Fruit fly (Drosophila melanogaster) whole organism, embryonic: ENCODE measurements around the gene CG14947.
A peak's percentile ranks its signal among the peaks of the same experiment; 100 is the strongest.

Experiments used
- Adf1 ChIP-seq: fragments of 200-800 bp; sonication (Bioruptor generic); IDR thresholded peaks from 2 replicates; pipeline ENCODE4 v1.3.6; 2022; ENCODE audit warnings: missing biosample characterization, missing genetic modification characterization
- Bdp1 ChIP-seq: fragments of 200-800 bp; sonication (Bioruptor generic); optimal IDR thresholded peaks from 3 replicates; lab custom pipeline; 2016; ENCODE audit warnings: missing biosample characterization, missing genetic modification characterization
- CG10959 ChIP-seq: fragments of 200-800 bp; sonication (Bioruptor generic); IDR thresholded peaks from 2 replicates; pipeline ENCODE4 v1.3.6; 2022; ENCODE audit warnings: missing biosample characterization, missing genetic modification characterization
- CG11398 ChIP-seq: fragments of 200-800 bp; sonication (Bioruptor generic); optimal IDR thresholded peaks from 2 replicates; lab custom pipeline; 2016; ENCODE audit warnings: missing biosample characterization, missing genetic modification characterization
- CG11696 ChIP-seq: fragments of 200-800 bp; sonication (Bioruptor generic); IDR thresholded peaks from 2 replicates; pipeline ENCODE4 v1.3.6; 2022; ENCODE audit warnings: missing biosample characterization, missing genetic modification characterization
- CG11723 ChIP-seq: fragments of 200-800 bp; sonication (Bioruptor generic); optimal IDR thresholded peaks from 2 replicates; lab custom pipeline; 2017; ENCODE audit warnings: missing biosample characterization, mild to moderate bottlenecking, missing genetic modification characterization
- CG12391 ChIP-seq: fragments of 200-800 bp; sonication (Bioruptor generic); optimal IDR thresholded peaks from 3 replicates; lab custom pipeline; 2018; ENCODE audit warnings: missing biosample characterization, mild to moderate bottlenecking, missing genetic modification characterization, moderate library complexity
- CG14441 ChIP-seq: fragments of 200-800 bp; sonication (Bioruptor generic); IDR thresholded peaks from 2 replicates; pipeline ENCODE4 v1.3.6; 2022; ENCODE audit warnings: missing biosample characterization, missing genetic modification characterization
- CG14860 ChIP-seq: fragments of 200-800 bp; sonication (Bioruptor generic); IDR thresholded peaks from 3 replicates; pipeline ENCODE4 v1.3.6; 2022; ENCODE audit warnings: missing biosample characterization, missing genetic modification characterization; ENCODE audit not compliant: partially characterized antibody
- CG1602 ChIP-seq: fragments of 200-800 bp; sonication (Bioruptor generic); optimal IDR thresholded peaks from 3 replicates; lab custom pipeline; 2016; ENCODE audit warnings: missing biosample characterization, missing genetic modification characterization
- CG17912 ChIP-seq: fragments of 200-800 bp; sonication (Bioruptor generic); optimal IDR thresholded peaks from 2 replicates; lab custom pipeline; 2018; ENCODE audit warnings: missing biosample characterization, mild to moderate bottlenecking, missing genetic modification characterization
- CG1792 ChIP-seq: fragments of 200-800 bp; sonication (Bioruptor generic); optimal IDR thresholded peaks from 2 replicates; lab custom pipeline; 2016; ENCODE audit warnings: missing biosample characterization, missing genetic modification characterization
- CG2202 ChIP-seq: fragments of 200-800 bp; sonication (Bioruptor generic); optimal IDR thresholded peaks from 2 replicates; lab custom pipeline; 2018; ENCODE audit warnings: missing biosample characterization, mild to moderate bottlenecking, missing genetic modification characterization
- CG30020 ChIP-seq: fragments of 200-800 bp; optimal IDR thresholded peaks from 2 replicates; lab custom pipeline; 2019; ENCODE audit warnings: missing biosample characterization, mild to moderate bottlenecking, missing genetic modification characterization, moderate library complexity
- CG3281 ChIP-seq: fragments of 200-800 bp; sonication (Bioruptor generic); optimal IDR thresholded peaks from 3 replicates; lab custom pipeline; 2017; ENCODE audit warnings: missing biosample characterization, mild to moderate bottlenecking, missing genetic modification characterization
- CG4360 ChIP-seq: fragments of 200-800 bp; sonication (Bioruptor generic); IDR thresholded peaks from 2 replicates; pipeline ENCODE4 v1.3.6; 2022; ENCODE audit warnings: missing biosample characterization, missing genetic modification characterization
- CG6689 ChIP-seq: fragments of 200-800 bp; sonication (Bioruptor generic); IDR thresholded peaks from 2 replicates; pipeline ENCODE4 v1.3.6; 2022; ENCODE audit warnings: missing biosample characterization, missing genetic modification characterization
- CG7556 ChIP-seq: fragments of 200-800 bp; sonication (Bioruptor generic); optimal IDR thresholded peaks from 2 replicates; lab custom pipeline; 2017; ENCODE audit warnings: missing biosample characterization, mild to moderate bottlenecking, missing genetic modification characterization
- CG7963 ChIP-seq: fragments of 200-800 bp; sonication (Bioruptor generic); IDR thresholded peaks from 3 replicates; pipeline ENCODE4 v1.3.6; 2022; ENCODE audit warnings: missing biosample characterization, missing genetic modification characterization; ENCODE audit not compliant: partially characterized antibody
- Chrac-16 ChIP-seq: fragments of 200-800 bp; sonication (Bioruptor generic); optimal IDR thresholded peaks from 3 replicates; lab custom pipeline; 2016; ENCODE audit warnings: missing biosample characterization, missing genetic modification characterization
- CkIIα-i1 ChIP-seq: fragments of 200-800 bp; sonication (Bioruptor generic); IDR thresholded peaks from 2 replicates; pipeline ENCODE4 v1.3.6; 2022; ENCODE audit warnings: missing biosample characterization, missing genetic modification characterization
- D ChIP-seq, 2 experiments: fragments of 200-800 bp in 1 of 2; fragments of >200 bp in 1 of 2; sonication (Bioruptor generic) in 1 of 2; optimal IDR thresholded peaks; 2 replicates in 1 of 2; 3 replicates in 1 of 2; lab custom pipeline; 2017; ENCODE audit warnings: mild to moderate bottlenecking in 1 of 2, missing biosample characterization in 1 of 2, missing genetic modification characterization in 1 of 2, missing genetic modification reagents in 1 of 2
- Dad ChIP-seq: fragments of 200-800 bp; sonication (Bioruptor generic); optimal IDR thresholded peaks from 3 replicates; lab custom pipeline; 2016; ENCODE audit warnings: missing biosample characterization, missing genetic modification characterization
- Fer3 ChIP-seq: fragments of 200-800 bp; sonication (Bioruptor generic); optimal IDR thresholded peaks from 2 replicates; lab custom pipeline; 2018; ENCODE audit warnings: missing biosample characterization, mild to moderate bottlenecking, missing genetic modification characterization, moderate library complexity
- GATAe ChIP-seq: fragments of 200-800 bp; sonication (Bioruptor generic); conservative IDR thresholded peaks from 2 replicates; pipeline ENCODE4 v1.3.6; 2022; ENCODE audit warnings: missing biosample characterization, missing genetic modification characterization
- Hand ChIP-seq: fragments of 200-800 bp; sonication (Bioruptor generic); optimal IDR thresholded peaks from 2 replicates; lab custom pipeline; 2017; ENCODE audit warnings: mild to moderate bottlenecking, missing biosample characterization, missing genetic modification reagents, missing genetic modification characterization
- Hmx ChIP-seq: fragments of 200-800 bp; sonication (Bioruptor generic); optimal IDR thresholded peaks from 2 replicates; lab custom pipeline; 2016; ENCODE audit warnings: missing biosample characterization, missing genetic modification characterization
- Hr78 ChIP-seq, 2 experiments: fragments of 200-800 bp in 1 of 2; fragments of >200 bp in 1 of 2; sonication (Bioruptor generic) in 1 of 2; optimal IDR thresholded peaks; 2 replicates each; lab custom pipeline; 2017 to 2019; ENCODE audit warnings: missing biosample characterization in 2 of 2, missing genetic modification characterization in 2 of 2, mild to moderate bottlenecking in 1 of 2, moderate library complexity in 1 of 2
- Hsf ChIP-seq: fragments of 200-800 bp; sonication (Bioruptor generic); optimal IDR thresholded peaks from 3 replicates; lab custom pipeline; 2016; ENCODE audit warnings: missing biosample characterization, missing genetic modification characterization
- Mrtf ChIP-seq: fragments of 200-800 bp; sonication (Bioruptor generic); IDR thresholded peaks from 3 replicates; pipeline ENCODE4 v1.3.6; 2022; ENCODE audit warnings: missing biosample characterization, missing genetic modification characterization
- Ssrp ChIP-seq: fragments of 200-800 bp; sonication (Bioruptor generic); optimal IDR thresholded peaks from 2 replicates; lab custom pipeline; 2018; ENCODE audit warnings: missing biosample characterization, mild to moderate bottlenecking, missing genetic modification characterization, moderate library complexity
- cad ChIP-seq: fragments of >200 bp; optimal IDR thresholded peaks from 2 replicates; lab custom pipeline; 2017; ENCODE audit warnings: missing biosample characterization, missing genetic modification characterization
- crol ChIP-seq: fragments of 200-800 bp; sonication (Bioruptor generic); IDR thresholded peaks from 2 replicates; pipeline ENCODE4 v1.3.6; 2022; ENCODE audit warnings: missing biosample characterization, missing genetic modification characterization
- ems ChIP-seq: fragments of 200-800 bp; sonication (Bioruptor generic); optimal IDR thresholded peaks from 3 replicates; lab custom pipeline; 2016; ENCODE audit warnings: missing biosample characterization, missing genetic modification characterization
- esg ChIP-seq: fragments of 200-800 bp; sonication (Bioruptor generic); conservative IDR thresholded peaks from 2 replicates; pipeline ENCODE4 v1.3.6; 2022; ENCODE audit warnings: missing biosample characterization, missing genetic modification characterization
- fd64A ChIP-seq: fragments of 200-800 bp; sonication (Bioruptor generic); optimal IDR thresholded peaks from 3 replicates; lab custom pipeline; 2018; ENCODE audit warnings: missing biosample characterization, mild to moderate bottlenecking, missing genetic modification characterization
- jigr1 ChIP-seq: fragments of 200-800 bp; sonication (Bioruptor generic); IDR thresholded peaks from 3 replicates; pipeline ENCODE4 v1.3.6; 2022; ENCODE audit warnings: missing biosample characterization, missing genetic modification characterization
- kah ChIP-seq: fragments of 200-800 bp; sonication (Bioruptor generic); optimal IDR thresholded peaks from 2 replicates; lab custom pipeline; 2018; ENCODE audit warnings: missing biosample characterization, mild to moderate bottlenecking, missing genetic modification characterization
- nerfin-2 ChIP-seq: fragments of 200-800 bp; sonication (Bioruptor generic); IDR thresholded peaks from 2 replicates; pipeline ENCODE4 v1.3.6; 2022; ENCODE audit warnings: missing biosample characterization, missing genetic modification characterization; ENCODE audit not compliant: partially characterized antibody
- org-1 ChIP-seq: fragments of 200-800 bp; sonication (Bioruptor generic); optimal IDR thresholded peaks from 2 replicates; lab custom pipeline; 2017; ENCODE audit warnings: missing biosample characterization, missing genetic modification characterization
- pb ChIP-seq: fragments of 200-800 bp; sonication (Bioruptor generic); optimal IDR thresholded peaks from 3 replicates; lab custom pipeline; 2016; ENCODE audit warnings: missing biosample characterization, missing genetic modification characterization
- peb ChIP-seq: fragments of 200-800 bp; sonication (Bioruptor generic); IDR thresholded peaks from 2 replicates; pipeline ENCODE4 v1.3.6; 2022; ENCODE audit warnings: missing biosample characterization, missing genetic modification characterization
- run ChIP-seq: fragments of 200-800 bp; sonication (Bioruptor generic); optimal IDR thresholded peaks from 3 replicates; lab custom pipeline; 2018; ENCODE audit warnings: missing biosample characterization, mild to moderate bottlenecking, missing genetic modification characterization
- sim ChIP-seq: fragments of 200-800 bp; sonication (Bioruptor generic); IDR thresholded peaks from 2 replicates; pipeline ENCODE4 v1.3.6; 2022; ENCODE audit warnings: missing biosample characterization, missing genetic modification characterization
- tap ChIP-seq: fragments of 200-800 bp; optimal IDR thresholded peaks from 3 replicates; lab custom pipeline; 2019; ENCODE audit warnings: missing biosample characterization, mild to moderate bottlenecking, missing genetic modification characterization, moderate library complexity
- tio ChIP-seq: fragments of 200-800 bp; sonication (Bioruptor generic); optimal IDR thresholded peaks from 2 replicates; lab custom pipeline; 2017; ENCODE audit warnings: missing biosample characterization, missing genetic modification characterization, inconsistent platforms

CG14947 gene

DNA sequence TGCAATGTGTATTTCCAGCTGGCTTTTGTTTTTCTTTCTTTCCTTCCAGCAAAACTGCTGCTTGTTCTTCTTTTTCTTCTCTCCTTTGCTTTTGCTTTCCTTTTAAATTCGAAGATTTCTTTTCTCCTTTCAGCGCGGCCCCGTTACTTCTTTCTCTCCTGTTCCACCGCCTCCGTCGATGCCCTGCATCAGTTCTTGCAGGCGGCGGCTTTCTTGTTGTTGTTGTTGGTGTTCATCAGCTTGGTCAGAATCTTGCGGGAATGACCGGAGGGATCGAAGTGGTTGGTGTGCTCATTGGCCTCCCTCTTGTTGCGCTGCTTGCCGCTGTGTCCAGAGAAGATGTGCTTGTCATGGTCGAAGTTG is 30.3 kb upstream of the CG14947 start:
- TF ChIP-seq CG4360 (peak; percentile 65), CG2202 (tag; lab: Kevin White, UChicago) (no peak), tio (GFP tag; lab: Kevin White, UChicago) (no peak), org-1 (no peak), CG1792 (no peak), crol (GFP tag; lab: Robert Waterston, UW) (0 out of 2 replicates have a peak, but pooled peaks have one; percentile 39), CG1602 (GFP tag; lab: Kevin White, UChicago) (no peak)

DNA sequence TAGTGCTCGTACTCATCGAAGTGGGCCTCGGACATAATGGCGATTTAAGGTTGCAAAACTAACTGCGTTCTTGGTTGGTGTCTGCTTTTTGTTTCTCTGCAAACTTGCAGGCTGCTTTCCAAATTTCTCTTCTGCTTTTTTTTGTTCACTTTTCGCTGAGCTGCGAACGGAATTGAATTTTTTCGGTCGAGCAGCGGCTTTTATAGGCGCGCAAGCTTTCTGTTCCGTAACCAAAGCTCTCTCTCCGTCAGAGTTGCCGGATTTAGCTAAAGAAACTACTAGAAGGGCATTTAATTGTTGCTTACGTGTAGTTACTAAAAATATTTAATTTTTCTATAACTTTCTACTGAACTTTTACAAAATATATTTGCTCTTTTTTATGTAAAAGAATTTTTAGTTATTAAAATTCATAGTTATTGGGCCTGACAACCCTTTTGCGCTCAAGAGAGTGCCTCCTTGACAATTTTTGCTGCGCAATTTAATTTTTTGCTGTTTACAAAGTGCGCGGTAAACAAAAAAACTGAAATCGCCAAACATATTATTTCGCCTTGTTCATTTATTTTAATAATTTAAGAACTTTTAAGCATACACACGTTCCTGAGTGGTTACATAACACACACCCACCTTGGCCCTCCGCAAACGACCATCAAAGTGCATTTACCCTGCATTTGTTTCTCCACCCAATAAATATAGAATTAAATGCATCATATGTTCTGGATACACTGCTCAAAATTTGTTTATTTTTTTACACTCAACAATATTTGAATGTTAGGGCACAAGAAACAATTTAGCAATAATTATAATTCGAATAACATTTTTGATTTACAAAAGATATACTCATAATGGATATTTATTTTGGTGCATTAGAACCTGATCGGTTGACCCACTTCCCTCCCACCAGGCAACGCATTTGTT is 29.7 kb upstream of the CG14947 start, which contains the start of gene CG6770:
Gene CG6770, minus strand, starts transcription at position 178 of the 915 bp plus-strand sequence.
- TF ChIP-seq nerfin-2, result no peak
- TF ChIP-seq CG14441, result peak; percentile 80
- peak; percentile 2 for TF ChIP-seq Hmx (GFP tag; lab: Kevin White, UChicago)
- TF ChIP-seq run (tag; lab: Kevin White, UChicago), result peak; percentile 72
- no peak for TF ChIP-seq GATAe (GFP tag; lab: Robert Waterston, UW)
- TF ChIP-seq CG10959, result no peak
- peak; percentile 43 for TF ChIP-seq Ssrp (tag; lab: Kevin White, UChicago)
- no peak for TF ChIP-seq fd64A
- no peak for TF ChIP-seq CG2202 (tag; lab: Kevin White, UChicago)
- TF ChIP-seq Fer3 (tag; lab: Kevin White, UChicago), result peak; percentile 89
- TF ChIP-seq CG7963, result peak; percentile 35; the same call in 1 of the 3 replicates
- no peak for TF ChIP-seq D (optimal IDR thresholded peaks at IDR 0.05; lab: Kevin White, UChicago)
- no peak for TF ChIP-seq D (GFP tag; optimal IDR thresholded peaks at IDR 0.05; lab: Kevin White, UChicago)
- TF ChIP-seq Dad (GFP tag; lab: Kevin White, UChicago), result peak; percentile 43
- peak; percentile 38; the same call in 1 of the 2 replicates for TF ChIP-seq sim (GFP tag; lab: Robert Waterston, UW)
- TF ChIP-seq CG30020 (tag; lab: Kevin White, UChicago), result peak; percentile 20
- TF ChIP-seq kah (GFP tag; lab: Kevin White, UChicago), result peak; percentile 11
- peak; percentile 58 for TF ChIP-seq CG11723 (GFP tag; lab: Kevin White, UChicago)
- TF ChIP-seq cad, result no peak
- peak; percentile 90 for TF ChIP-seq CG7556 (GFP tag; lab: Kevin White, UChicago)
- TF ChIP-seq Adf1 (GFP tag; lab: Robert Waterston, UW), result peak; percentile 62
- no peak for TF ChIP-seq Bdp1
- TF ChIP-seq Hr78 (GFP tag; optimal IDR thresholded peaks at IDR 0.05; lab: Kevin White, UChicago), result peak in 1 of 2 experiments; percentile 33
- TF ChIP-seq CG11696, result peak; percentile 71
- peak; percentile 39 for TF ChIP-seq CG1602 (GFP tag; lab: Kevin White, UChicago)
- 0 out of 3 replicates have a peak, but pooled peaks have one; percentile 45 for TF ChIP-seq jigr1 (GFP tag; lab: Robert Waterston, UW)
- peak; percentile 87 for TF ChIP-seq CG6689 (GFP tag; lab: Robert Waterston, UW)
- TF ChIP-seq CkIIα-i1, result no peak
- peak; percentile 20 for TF ChIP-seq CG11398 (GFP tag; lab: Kevin White, UChicago)
- peak; percentile 80 for TF ChIP-seq CG12391
- TF ChIP-seq Chrac-16, result peak; percentile 43
- TF ChIP-seq Mrtf (GFP tag; lab: Robert Waterston, UW), result peak; percentile 79
- peak; percentile 85 for TF ChIP-seq CG3281 (GFP tag; lab: Kevin White, UChicago)
- no peak for TF ChIP-seq CG17912
- TF ChIP-seq ems (GFP tag; lab: Kevin White, UChicago), result peak; percentile 14
- TF ChIP-seq peb (GFP tag; lab: Robert Waterston, UW), result peak; percentile 70
- TF ChIP-seq CG14860 (GFP tag; lab: Robert Waterston, UW), result no peak
- peak; percentile 73 for TF ChIP-seq esg
- TF ChIP-seq pb, result no peak
- peak; percentile 80 for TF ChIP-seq tap
- TF ChIP-seq Hand (GFP tag; lab: Kevin White, UChicago), result peak; percentile 92
- TF ChIP-seq Hsf (GFP tag; lab: Kevin White, UChicago), result peak; percentile 73
